Fruit fly (Drosophila melanogaster) whole organism, embryonic: Measurements from ENCODE around the gene CG3764.

ENCODE experiments used
- Antp ChIP-seq: fragments of 200-800 bp; sonication (Bioruptor generic); optimal IDR thresholded peaks from 3 replicates; lab custom pipeline; 2016; ENCODE audit warnings: missing biosample characterization, missing genetic modification characterization
- B-H2 ChIP-seq: fragments of 200-800 bp; sonication (Bioruptor generic); optimal IDR thresholded peaks from 2 replicates; lab custom pipeline; 2018; ENCODE audit warnings: missing biosample characterization, mild to moderate bottlenecking, missing genetic modification characterization
- BtbVII ChIP-seq: fragments of 200-800 bp; sonication (Bioruptor generic); optimal IDR thresholded peaks from 3 replicates; lab custom pipeline; 2017; ENCODE audit warnings: missing biosample characterization, mild to moderate bottlenecking, missing genetic modification characterization
- CG10431 ChIP-seq: fragments of 200-800 bp; sonication (Bioruptor generic); optimal IDR thresholded peaks from 3 replicates; lab custom pipeline; 2018; ENCODE audit warnings: missing biosample characterization, mild to moderate bottlenecking, missing genetic modification characterization
- CG13775 ChIP-seq: fragments of 200-800 bp; sonication (Bioruptor generic); optimal IDR thresholded peaks from 3 replicates; lab custom pipeline; 2017; ENCODE audit warnings: missing biosample characterization, mild to moderate bottlenecking, missing genetic modification characterization
- CG15073 ChIP-seq: fragments of 200-800 bp; sonication (Bioruptor generic); optimal IDR thresholded peaks from 2 replicates; lab custom pipeline; 2016; ENCODE audit warnings: missing biosample characterization, missing genetic modification characterization
- CG16863 ChIP-seq: fragments of 200-800 bp; sonication (Bioruptor generic); optimal IDR thresholded peaks from 3 replicates; lab custom pipeline; 2016; ENCODE audit warnings: missing biosample characterization, missing genetic modification characterization
- CG17385 ChIP-seq: fragments of 200-800 bp; sonication (Bioruptor generic); optimal IDR thresholded peaks from 3 replicates; lab custom pipeline; 2018; ENCODE audit warnings: missing biosample characterization, mild to moderate bottlenecking, missing genetic modification characterization
- CG1792 ChIP-seq: fragments of 200-800 bp; sonication (Bioruptor generic); optimal IDR thresholded peaks from 2 replicates; lab custom pipeline; 2016; ENCODE audit warnings: missing biosample characterization, missing genetic modification characterization
- CG2116 ChIP-seq: fragments of 200-800 bp; sonication (Bioruptor generic); optimal IDR thresholded peaks from 3 replicates; lab custom pipeline; 2018; ENCODE audit warnings: missing biosample characterization, mild to moderate bottlenecking, missing genetic modification characterization
- CG2129 ChIP-seq: fragments of 200-800 bp; sonication (Bioruptor generic); IDR thresholded peaks from 2 replicates; pipeline ENCODE4 v1.3.6; 2022; ENCODE audit warnings: missing biosample characterization, missing genetic modification characterization; ENCODE audit not compliant: partially characterized antibody
- CG32767 ChIP-seq: fragments of 200-800 bp; sonication (Bioruptor generic); IDR thresholded peaks from 2 replicates; pipeline ENCODE4 v1.3.6; 2022; ENCODE audit warnings: missing biosample characterization, missing genetic modification characterization
- CG33213 ChIP-seq: fragments of 200-800 bp; sonication (Bioruptor generic); optimal IDR thresholded peaks from 3 replicates; lab custom pipeline; 2016; ENCODE audit warnings: missing biosample characterization, missing genetic modification characterization
- CG34422 ChIP-seq: fragments of 200-800 bp; sonication (Bioruptor generic); IDR thresholded peaks from 3 replicates; pipeline ENCODE4 v1.3.6; 2022; ENCODE audit warnings: missing biosample characterization, missing genetic modification characterization
- CG6689 ChIP-seq: fragments of 200-800 bp; sonication (Bioruptor generic); IDR thresholded peaks from 2 replicates; pipeline ENCODE4 v1.3.6; 2022; ENCODE audit warnings: missing biosample characterization, missing genetic modification characterization
- CG7357 ChIP-seq: fragments of 200-800 bp; sonication (Bioruptor generic); IDR thresholded peaks from 3 replicates; pipeline ENCODE4 v1.3.6; 2022; ENCODE audit warnings: missing biosample characterization, missing genetic modification characterization
- CG9727 ChIP-seq: fragments of 200-800 bp; sonication (Bioruptor generic); optimal IDR thresholded peaks from 3 replicates; lab custom pipeline; 2017; ENCODE audit warnings: missing biosample characterization, mild to moderate bottlenecking, missing genetic modification characterization
- Camta ChIP-seq: fragments of 200-800 bp; sonication (Bioruptor generic); optimal IDR thresholded peaks from 2 replicates; lab custom pipeline; 2016; ENCODE audit warnings: missing biosample characterization, missing genetic modification characterization
- Chrac-16 ChIP-seq: fragments of 200-800 bp; sonication (Bioruptor generic); optimal IDR thresholded peaks from 3 replicates; lab custom pipeline; 2016; ENCODE audit warnings: missing biosample characterization, missing genetic modification characterization
- CrebB ChIP-seq: fragments of 200-800 bp; sonication (Bioruptor generic); optimal IDR thresholded peaks from 3 replicates; lab custom pipeline; 2018; ENCODE audit warnings: missing biosample characterization, mild to moderate bottlenecking, missing genetic modification characterization
- Dip2 ChIP-seq: fragments of 200-800 bp; sonication (Bioruptor generic); IDR thresholded peaks from 2 replicates; pipeline ENCODE4 v1.3.6; 2022; ENCODE audit warnings: missing biosample characterization, missing genetic modification characterization
- Dll ChIP-seq: fragments of 200-800 bp; sonication (Bioruptor generic); IDR thresholded peaks from 4 replicates; pipeline ENCODE4 v1.3.6; 2022; ENCODE audit warnings: missing biosample characterization, missing genetic modification characterization; ENCODE audit not compliant: partially characterized antibody
- Drgx ChIP-seq: fragments of 200-800 bp; sonication (Bioruptor generic); IDR thresholded peaks from 2 replicates; pipeline ENCODE4 v1.3.6; 2022; ENCODE audit warnings: missing biosample characterization, missing genetic modification characterization
- Ets65A ChIP-seq: fragments of 200-800 bp; sonication (Bioruptor generic); peaks from one replicate; lab custom pipeline; 2016; ENCODE audit warnings: missing biosample characterization, missing genetic modification characterization
- Hey ChIP-seq: fragments of 200-800 bp; sonication (Bioruptor generic); optimal IDR thresholded peaks from 3 replicates; lab custom pipeline; 2018; ENCODE audit warnings: missing biosample characterization, mild to moderate bottlenecking, missing genetic modification characterization
- Kr ChIP-seq: fragments of 200-800 bp; sonication (Bioruptor generic); optimal IDR thresholded peaks from 2 replicates; lab custom pipeline; 2017; ENCODE audit warnings: missing biosample characterization, mild to moderate bottlenecking, missing genetic modification characterization
- Scr ChIP-seq: fragments of 200-800 bp; sonication (Bioruptor generic); IDR thresholded peaks from 2 replicates; pipeline ENCODE4 v1.3.6; 2022; ENCODE audit warnings: missing biosample characterization, missing genetic modification characterization; ENCODE audit not compliant: partially characterized antibody
- Sox100B ChIP-seq: fragments of 200-800 bp; sonication (Bioruptor generic); optimal IDR thresholded peaks from 3 replicates; lab custom pipeline; 2018; ENCODE audit warnings: missing biosample characterization, mild to moderate bottlenecking, missing genetic modification characterization
- ab ChIP-seq: fragments of 200-800 bp; sonication (Bioruptor generic); optimal IDR thresholded peaks from 2 replicates; lab custom pipeline; 2016; ENCODE audit warnings: missing biosample characterization, missing genetic modification characterization
- ac ChIP-seq: fragments of 200-800 bp; sonication (Bioruptor generic); optimal IDR thresholded peaks from 3 replicates; lab custom pipeline; 2017; ENCODE audit warnings: missing biosample characterization, mild to moderate bottlenecking, missing genetic modification characterization
- ap ChIP-seq: fragments of 200-800 bp; sonication (Bioruptor generic); IDR thresholded peaks from 2 replicates; pipeline ENCODE4 v1.3.6; 2022; ENCODE audit warnings: missing biosample characterization, missing genetic modification characterization
- bcd ChIP-seq: fragments of 200-800 bp; sonication (Bioruptor generic); optimal IDR thresholded peaks from 2 replicates; lab custom pipeline; 2017; ENCODE audit warnings: missing biosample characterization, mild to moderate bottlenecking, missing genetic modification characterization
- br ChIP-seq: fragments of >200 bp; optimal IDR thresholded peaks from 2 replicates; lab custom pipeline; 2017
- caup ChIP-seq: fragments of 200-800 bp; sonication (Bioruptor generic); optimal IDR thresholded peaks from 3 replicates; lab custom pipeline; 2017; ENCODE audit warnings: missing biosample characterization, mild to moderate bottlenecking, missing genetic modification characterization, moderate library complexity; ENCODE audit not compliant: severe bottlenecking
- eyg ChIP-seq: fragments of 200-800 bp; sonication (Bioruptor generic); optimal IDR thresholded peaks from 3 replicates; lab custom pipeline; 2016; ENCODE audit warnings: missing biosample characterization, missing genetic modification characterization
- fd3F ChIP-seq: fragments of 200-800 bp; sonication (Bioruptor generic); optimal IDR thresholded peaks from 2 replicates; lab custom pipeline; 2018; ENCODE audit warnings: missing biosample characterization, mild to moderate bottlenecking, missing genetic modification characterization, moderate library complexity
- gce ChIP-seq: fragments of 200-800 bp; sonication (Bioruptor generic); IDR thresholded peaks from 3 replicates; pipeline ENCODE4 v1.3.6; 2022; ENCODE audit warnings: missing biosample characterization, missing genetic modification characterization
- gsb-n ChIP-seq: fragments of 200-800 bp; sonication (Bioruptor generic); optimal IDR thresholded peaks from 3 replicates; lab custom pipeline; 2018; ENCODE audit warnings: missing biosample characterization, mild to moderate bottlenecking, missing genetic modification characterization
- inv ChIP-seq: fragments of 200-800 bp; sonication (Bioruptor generic); IDR thresholded peaks from 2 replicates; pipeline ENCODE4 v1.3.6; 2022; ENCODE audit warnings: missing biosample characterization, missing genetic modification characterization; ENCODE audit not compliant: partially characterized antibody
- lov ChIP-seq, 2 experiments: fragments of 200-800 bp in 1 of 2; fragments of >200 bp in 1 of 2; sonication (Bioruptor generic) in 1 of 2; IDR thresholded peaks in 1 of 2; optimal IDR thresholded peaks in 1 of 2; 2 replicates in 1 of 2; 3 replicates in 1 of 2; pipeline versions ENCODE4 v1.3.6 to Lab custom; 2017 to 2022; ENCODE audit warnings: missing biosample characterization in 1 of 2, missing genetic modification characterization in 1 of 2
- nmo ChIP-seq: fragments of 200-800 bp; sonication (Bioruptor generic); optimal IDR thresholded peaks from 2 replicates; lab custom pipeline; 2018; ENCODE audit warnings: missing biosample characterization, mild to moderate bottlenecking, missing genetic modification characterization, moderate library complexity
- pan ChIP-seq, 4 experiments: fragments of >200 bp in 3 of 4; fragments of 200-800 bp in 1 of 4; sonication (Bioruptor generic) in 1 of 4; optimal IDR thresholded peaks in 3 of 4; IDR thresholded peaks in 1 of 4; 2 replicates each; pipeline versions ENCODE4 v1.3.6 to Lab custom; 2017 to 2022; ENCODE audit warnings: missing biosample characterization in 2 of 4, missing genetic modification characterization in 2 of 4, mixed read lengths in 1 of 4
- peb ChIP-seq: fragments of 200-800 bp; sonication (Bioruptor generic); IDR thresholded peaks from 2 replicates; pipeline ENCODE4 v1.3.6; 2022; ENCODE audit warnings: missing biosample characterization, missing genetic modification characterization
- pho ChIP-seq: fragments of 200-800 bp; sonication (Bioruptor generic); optimal IDR thresholded peaks from 2 replicates; lab custom pipeline; 2016; ENCODE audit warnings: missing biosample characterization, missing genetic modification characterization
- pnt ChIP-seq: fragments of 200-800 bp; sonication (Bioruptor generic); optimal IDR thresholded peaks from 3 replicates; lab custom pipeline; 2016; ENCODE audit warnings: missing biosample characterization, missing genetic modification characterization
- pros ChIP-seq: fragments of 200-800 bp; sonication (Bioruptor generic); optimal IDR thresholded peaks from 3 replicates; lab custom pipeline; 2019; ENCODE audit warnings: missing biosample characterization, mild to moderate bottlenecking, missing genetic modification characterization, moderate library complexity
- slou ChIP-seq: fragments of 200-800 bp; sonication (Bioruptor generic); optimal IDR thresholded peaks from 3 replicates; lab custom pipeline; 2016; ENCODE audit warnings: missing biosample characterization, missing genetic modification characterization
- sna ChIP-seq: fragments of 200-800 bp; sonication (Bioruptor generic); IDR thresholded peaks from 2 replicates; pipeline ENCODE4 v1.3.6; 2022; ENCODE audit warnings: missing biosample characterization, missing genetic modification characterization; ENCODE audit not compliant: partially characterized antibody
- toy ChIP-seq: fragments of 200-800 bp; sonication (Bioruptor generic); IDR thresholded peaks from 2 replicates; pipeline ENCODE4 v1.3.6; 2022; ENCODE audit warnings: missing biosample characterization, missing genetic modification characterization
- tx ChIP-seq: fragments of 200-800 bp; sonication (Bioruptor generic); optimal IDR thresholded peaks from 2 replicates; lab custom pipeline; 2016; ENCODE audit warnings: missing biosample characterization, missing genetic modification characterization
- wek ChIP-seq: fragments of 200-800 bp; sonication (Bioruptor generic); optimal IDR thresholded peaks from 3 replicates; lab custom pipeline; 2018; ENCODE audit warnings: missing biosample characterization, mild to moderate bottlenecking, missing genetic modification characterization, moderate library complexity

The CG3764 gene

dm6 chr3L:17047811-17048239 lies 35.5 kb upstream of the CG3764 start (continued):
- no peak for TF ChIP-seq caup
- no peak for TF ChIP-seq pho (GFP tag; lab: Kevin White, UChicago)
- no peak for TF ChIP-seq CG7357
- TF ChIP-seq CG9727 = no peak
- TF ChIP-seq Dip2 (GFP tag; lab: Robert Waterston, UW) = no peak
- TF ChIP-seq CG34422 = no peak; the same call in 2 of the 3 replicates
- TF ChIP-seq pros (GFP tag; lab: Kevin White, UChicago) = no peak
- TF ChIP-seq CrebB (tag; lab: Kevin White, UChicago) = peak; percentile 37
- TF ChIP-seq CG10431 = peak; percentile 56
- TF ChIP-seq CG2116 (GFP tag; lab: Kevin White, UChicago) = no peak
- peak; percentile 51 for TF ChIP-seq gsb-n
- no peak for TF ChIP-seq tx
- TF ChIP-seq gce (GFP tag; lab: Robert Waterston, UW) = peak; percentile 48; the same call in 1 of the 3 replicates
- TF ChIP-seq CG15073 (GFP tag; lab: Kevin White, UChicago) = no peak
- no peak for TF ChIP-seq inv
- TF ChIP-seq nmo (GFP tag; lab: Kevin White, UChicago) = peak; percentile 5
- no peak for TF ChIP-seq B-H2 (GFP tag; lab: Kevin White, UChicago)
- TF ChIP-seq bcd = no peak
- no peak for TF ChIP-seq Scr
- no peak for TF ChIP-seq Kr
- TF ChIP-seq fd3F (GFP tag; lab: Kevin White, UChicago) = no peak
- no peak for TF ChIP-seq pan (optimal IDR thresholded peaks at IDR 0.05; lab: Kevin White, UChicago)
- peak in 1 of 2 experiments; percentile 22 for TF ChIP-seq pan (GFP tag; optimal IDR thresholded peaks at IDR 0.05 in 1 of 2, IDR thresholded peaks at IDR 0.05 in 1 of 2)
- TF ChIP-seq BtbVII (GFP tag; lab: Kevin White, UChicago) = no peak
- TF ChIP-seq wek (GFP tag; lab: Kevin White, UChicago) = peak; percentile 59
- no peak for TF ChIP-seq ap (GFP tag; lab: Robert Waterston, UW)
- no peak for TF ChIP-seq slou (GFP tag; lab: Kevin White, UChicago)
- TF ChIP-seq eyg (GFP tag; lab: Kevin White, UChicago) = no peak
- TF ChIP-seq CG13775 (GFP tag; lab: Kevin White, UChicago) = no peak
- no peak for TF ChIP-seq lov (optimal IDR thresholded peaks at IDR 0.05; lab: Kevin White, UChicago)
- TF ChIP-seq lov (GFP tag; IDR thresholded peaks at IDR 0.05; lab: Robert Waterston, UW) = no peak
- TF ChIP-seq Camta (GFP tag; lab: Kevin White, UChicago) = no peak
- TF ChIP-seq pnt (GFP tag; lab: Kevin White, UChicago) = no peak
- TF ChIP-seq Hey = no peak
- no peak for TF ChIP-seq sna (GFP tag; lab: Robert Waterston, UW)
- no peak for TF ChIP-seq ab (GFP tag; lab: Kevin White, UChicago)
- no peak for TF ChIP-seq peb
- no peak for TF ChIP-seq toy (GFP tag; lab: Robert Waterston, UW)
- TF ChIP-seq Dll (GFP tag; lab: Robert Waterston, UW) = no peak
- no peak for TF ChIP-seq br
- TF ChIP-seq ac (GFP tag; lab: Kevin White, UChicago) = no peak
- TF ChIP-seq CG32767 (GFP tag; lab: Robert Waterston, UW) = no peak
- no peak for TF ChIP-seq CG33213 (GFP tag; lab: Kevin White, UChicago)
- no peak for TF ChIP-seq CG1792 (GFP tag; lab: Kevin White, UChicago)
- TF ChIP-seq CG17385 = peak; percentile 36
- no peak for TF ChIP-seq Antp (GFP tag; lab: Kevin White, UChicago)
- no peak for TF ChIP-seq CG16863
- TF ChIP-seq CG6689 (GFP tag; lab: Robert Waterston, UW) = no peak
- peak; percentile 39 for TF ChIP-seq Ets65A
- peak; percentile 47 for TF ChIP-seq Sox100B
- TF ChIP-seq Chrac-16 (GFP tag; lab: Kevin White, UChicago) = no peak
- TF ChIP-seq CG2129 (GFP tag; lab: Robert Waterston, UW) = no peak
- TF ChIP-seq Drgx (GFP tag; lab: Robert Waterston, UW) = no peak
